Fruit fly (Drosophila melanogaster) whole organism, pupa: ENCODE measurements around the gene CG12607.

Experiments
- CG10348 ChIP-seq: fragments of 200-800 bp; sonication (Bioruptor generic); IDR thresholded peaks from 2 replicates; pipeline ENCODE4 v1.3.6; 2022; ENCODE audit warnings: missing biosample characterization, missing genetic modification characterization
- CG14655 ChIP-seq: fragments of 200-800 bp; sonication (Bioruptor generic); optimal IDR thresholded peaks from 3 replicates; lab custom pipeline; 2017; ENCODE audit warnings: mild to moderate bottlenecking, missing biosample characterization, missing genetic modification reagents, missing genetic modification characterization
- CG32121 ChIP-seq: fragments of 200-800 bp; sonication (Bioruptor generic); IDR thresholded peaks from 2 replicates; pipeline ENCODE4 v1.3.6; 2022; ENCODE audit warnings: missing biosample characterization, missing genetic modification characterization
- CG8159 ChIP-seq: fragments of 200-800 bp; sonication (Bioruptor generic); optimal IDR thresholded peaks from 3 replicates; lab custom pipeline; 2018; ENCODE audit warnings: missing biosample characterization, mild to moderate bottlenecking, missing genetic modification characterization, moderate library complexity
- D1 ChIP-seq: fragments of 200-800 bp; sonication (Bioruptor generic); optimal IDR thresholded peaks from 2 replicates; lab custom pipeline; 2018; ENCODE audit warnings: missing biosample characterization, mild to moderate bottlenecking, missing genetic modification characterization, moderate library complexity
- EcR ChIP-seq: fragments of 200-800 bp; sonication (Bioruptor generic); optimal IDR thresholded peaks from 3 replicates; lab custom pipeline; 2019; ENCODE audit warnings: missing biosample characterization, missing genetic modification characterization, mild to moderate bottlenecking, moderate library complexity, missing genetic modification reagents
- Ets98B ChIP-seq: fragments of 200-800 bp; sonication (Bioruptor generic); IDR thresholded peaks from 2 replicates; pipeline ENCODE4 v1.3.6; 2022; ENCODE audit warnings: missing biosample characterization, missing genetic modification characterization
- Pif1B ChIP-seq: fragments of 200-800 bp; sonication (Bioruptor generic); optimal IDR thresholded peaks from 3 replicates; lab custom pipeline; 2016; ENCODE audit warnings: missing biosample characterization, missing genetic modification characterization
- Snoo ChIP-seq: fragments of 200-800 bp; sonication (Bioruptor generic); optimal IDR thresholded peaks from 3 replicates; lab custom pipeline; 2017; ENCODE audit warnings: missing biosample characterization, mild to moderate bottlenecking, missing genetic modification characterization, inconsistent platforms
- rn ChIP-seq: fragments of 200-800 bp; sonication (Bioruptor generic); IDR thresholded peaks from 2 replicates; pipeline ENCODE4 v1.3.6; 2022; ENCODE audit warnings: missing biosample characterization, missing genetic modification characterization

dm6 chr3L:4415326-4416274 is 30.8 kb upstream of the CG12607 start:
- TF ChIP-seq CG14655 (GFP tag; lab: Kevin White, UChicago) (no peak), D1 (tag; lab: Kevin White, UChicago) (no peak), CG10348 (no peak), Pif1B (GFP tag; lab: Kevin White, UChicago) (no peak), CG32121 (GFP tag; lab: Robert Waterston, UW) (no peak), Ets98B (GFP tag; lab: Robert Waterston, UW) (no peak), CG8159 (tag; lab: Kevin White, UChicago) (no peak), rn (no peak), EcR (GFP tag; lab: Kevin White, UChicago) (peak; percentile 60), Snoo (tag; lab: Kevin White, UChicago) (no peak)
